Fruit fly (Drosophila melanogaster) whole organism, embryonic: Measurements from ENCODE around the gene Alms1a.

Experiments
- CG10274 ChIP-seq: fragments of 200-800 bp; sonication (Bioruptor generic); optimal IDR thresholded peaks from 3 replicates; lab custom pipeline; 2017; ENCODE audit warnings: missing biosample characterization, mild to moderate bottlenecking, missing genetic modification characterization
- CG12391 ChIP-seq: fragments of 200-800 bp; sonication (Bioruptor generic); optimal IDR thresholded peaks from 3 replicates; lab custom pipeline; 2018; ENCODE audit warnings: missing biosample characterization, mild to moderate bottlenecking, missing genetic modification characterization, moderate library complexity
- CG13775 ChIP-seq: fragments of 200-800 bp; sonication (Bioruptor generic); optimal IDR thresholded peaks from 3 replicates; lab custom pipeline; 2017; ENCODE audit warnings: missing biosample characterization, mild to moderate bottlenecking, missing genetic modification characterization
- CG14014 ChIP-seq: fragments of 200-800 bp; sonication (Bioruptor generic); IDR thresholded peaks from 2 replicates; pipeline ENCODE4 v1.3.6; 2022; ENCODE audit warnings: missing biosample characterization, missing genetic modification characterization
- CG15479 ChIP-seq: fragments of 200-800 bp; sonication (Bioruptor generic); optimal IDR thresholded peaks from 3 replicates; lab custom pipeline; 2019; ENCODE audit warnings: missing biosample characterization, mild to moderate bottlenecking, missing genetic modification characterization, moderate library complexity
- CG15601 ChIP-seq: fragments of 200-800 bp; sonication (Bioruptor generic); optimal IDR thresholded peaks from 3 replicates; lab custom pipeline; 2019; ENCODE audit warnings: missing biosample characterization, mild to moderate bottlenecking, missing genetic modification characterization, moderate library complexity
- CG16813 ChIP-seq: fragments of 200-800 bp; sonication (Bioruptor generic); IDR thresholded peaks from 3 replicates; pipeline ENCODE4 v1.3.6; 2022; ENCODE audit warnings: missing biosample characterization, missing genetic modification characterization; ENCODE audit not compliant: partially characterized antibody
- CG17359 ChIP-seq: fragments of 200-800 bp; sonication (Bioruptor generic); optimal IDR thresholded peaks from 3 replicates; lab custom pipeline; 2018; ENCODE audit warnings: missing biosample characterization, mild to moderate bottlenecking, missing genetic modification characterization, moderate library complexity
- CG18262 ChIP-seq: fragments of 200-800 bp; optimal IDR thresholded peaks from 3 replicates; lab custom pipeline; 2019; ENCODE audit warnings: missing biosample characterization, mild to moderate bottlenecking, missing genetic modification characterization, moderate library complexity
- CG3163 ChIP-seq: fragments of 200-800 bp; sonication (Bioruptor generic); optimal IDR thresholded peaks from 3 replicates; lab custom pipeline; 2016; ENCODE audit warnings: missing biosample characterization, missing genetic modification characterization
- CG4404 ChIP-seq: fragments of 200-800 bp; sonication (Bioruptor generic); IDR thresholded peaks from 2 replicates; pipeline ENCODE4 v1.3.6; 2022; ENCODE audit warnings: missing biosample characterization, missing genetic modification characterization
- CG6175 ChIP-seq: fragments of 200-800 bp; sonication (Bioruptor generic); IDR thresholded peaks from 3 replicates; pipeline ENCODE4 v1.3.6; 2022; ENCODE audit warnings: missing biosample characterization, missing genetic modification characterization
- CG6689 ChIP-seq: fragments of 200-800 bp; sonication (Bioruptor generic); IDR thresholded peaks from 2 replicates; pipeline ENCODE4 v1.3.6; 2022; ENCODE audit warnings: missing biosample characterization, missing genetic modification characterization
- CG7963 ChIP-seq: fragments of 200-800 bp; sonication (Bioruptor generic); IDR thresholded peaks from 3 replicates; pipeline ENCODE4 v1.3.6; 2022; ENCODE audit warnings: missing biosample characterization, missing genetic modification characterization; ENCODE audit not compliant: partially characterized antibody
- CG8290 ChIP-seq, 3 experiments: fragments of 200-800 bp; sonication (Bioruptor generic); optimal IDR thresholded peaks; 2 replicates each; lab custom pipeline; 2016 to 2019; ENCODE audit warnings: missing biosample characterization in 3 of 3, missing genetic modification characterization in 3 of 3, mild to moderate bottlenecking in 2 of 3, moderate library complexity in 1 of 3
- CG8924 ChIP-seq: fragments of 200-800 bp; optimal IDR thresholded peaks from 3 replicates; lab custom pipeline; 2019; ENCODE audit warnings: missing biosample characterization, mild to moderate bottlenecking, missing genetic modification characterization, moderate library complexity
- CG9215 ChIP-seq: fragments of 200-800 bp; sonication (Bioruptor generic); IDR thresholded peaks from 2 replicates; pipeline ENCODE4 v1.3.6; 2022; ENCODE audit warnings: missing biosample characterization, missing genetic modification characterization
- CG9609 ChIP-seq: fragments of 200-800 bp; sonication (Bioruptor generic); optimal IDR thresholded peaks from 3 replicates; lab custom pipeline; 2016; ENCODE audit warnings: missing biosample characterization, missing genetic modification characterization
- CG9727 ChIP-seq: fragments of 200-800 bp; sonication (Bioruptor generic); optimal IDR thresholded peaks from 3 replicates; lab custom pipeline; 2017; ENCODE audit warnings: missing biosample characterization, mild to moderate bottlenecking, missing genetic modification characterization
- CG9797 ChIP-seq: fragments of 200-800 bp; sonication (Bioruptor generic); optimal IDR thresholded peaks from 3 replicates; lab custom pipeline; 2018; ENCODE audit warnings: missing biosample characterization, mild to moderate bottlenecking, missing genetic modification characterization
- Ets65A ChIP-seq: fragments of 200-800 bp; sonication (Bioruptor generic); peaks from one replicate; lab custom pipeline; 2016; ENCODE audit warnings: missing biosample characterization, missing genetic modification characterization
- Hand ChIP-seq: fragments of 200-800 bp; sonication (Bioruptor generic); optimal IDR thresholded peaks from 2 replicates; lab custom pipeline; 2017; ENCODE audit warnings: mild to moderate bottlenecking, missing biosample characterization, missing genetic modification reagents, missing genetic modification characterization
- Hey ChIP-seq: fragments of 200-800 bp; sonication (Bioruptor generic); optimal IDR thresholded peaks from 3 replicates; lab custom pipeline; 2018; ENCODE audit warnings: missing biosample characterization, mild to moderate bottlenecking, missing genetic modification characterization
- Hr39 ChIP-seq: fragments of >200 bp; optimal IDR thresholded peaks from 2 replicates; lab custom pipeline; 2017
- Hsf ChIP-seq: fragments of 200-800 bp; sonication (Bioruptor generic); optimal IDR thresholded peaks from 3 replicates; lab custom pipeline; 2016; ENCODE audit warnings: missing biosample characterization, missing genetic modification characterization
- NFAT ChIP-seq: fragments of 200-800 bp; sonication (Bioruptor generic); IDR thresholded peaks from 2 replicates; pipeline ENCODE4 v1.3.6; 2022; ENCODE audit warnings: missing biosample characterization, missing genetic modification characterization
- NK7.1 ChIP-seq: fragments of 200-800 bp; sonication (Bioruptor generic); optimal IDR thresholded peaks from 3 replicates; lab custom pipeline; 2016; ENCODE audit warnings: missing biosample characterization, missing genetic modification characterization
- Pdp1 ChIP-seq, 2 experiments: fragments of 200-800 bp; sonication (Bioruptor generic); optimal IDR thresholded peaks; 3 replicates each; lab custom pipeline; 2016; ENCODE audit warnings: missing biosample characterization in 2 of 2, missing genetic modification characterization in 2 of 2, mild to moderate bottlenecking in 1 of 2, moderate library complexity in 1 of 2
- Side ChIP-seq: fragments of 200-800 bp; sonication (Bioruptor generic); optimal IDR thresholded peaks from 2 replicates; lab custom pipeline; 2016; ENCODE audit warnings: missing biosample characterization, missing genetic modification characterization
- Six4 ChIP-seq: fragments of 200-800 bp; sonication (Bioruptor generic); optimal IDR thresholded peaks from 2 replicates; lab custom pipeline; 2016; ENCODE audit warnings: missing biosample characterization, missing genetic modification characterization
- Ssrp ChIP-seq: fragments of 200-800 bp; sonication (Bioruptor generic); optimal IDR thresholded peaks from 2 replicates; lab custom pipeline; 2018; ENCODE audit warnings: missing biosample characterization, mild to moderate bottlenecking, missing genetic modification characterization, moderate library complexity
- ac ChIP-seq: fragments of 200-800 bp; sonication (Bioruptor generic); optimal IDR thresholded peaks from 3 replicates; lab custom pipeline; 2017; ENCODE audit warnings: missing biosample characterization, mild to moderate bottlenecking, missing genetic modification characterization
- corto ChIP-seq: fragments of 200-800 bp; sonication (Bioruptor generic); optimal IDR thresholded peaks from 2 replicates; lab custom pipeline; 2016; ENCODE audit warnings: missing biosample characterization, mild to moderate bottlenecking, missing genetic modification characterization, moderate library complexity
- disco-r ChIP-seq: fragments of 200-800 bp; sonication (Bioruptor generic); optimal IDR thresholded peaks from 2 replicates; lab custom pipeline; 2016; ENCODE audit warnings: missing biosample characterization, missing genetic modification characterization
- exex ChIP-seq: fragments of 200-800 bp; sonication (Bioruptor generic); optimal IDR thresholded peaks from 4 replicates; lab custom pipeline; 2018; ENCODE audit warnings: missing biosample characterization, mild to moderate bottlenecking, missing genetic modification characterization, moderate library complexity
- gt ChIP-seq: fragments of 200-800 bp; sonication (Bioruptor generic); IDR thresholded peaks from 2 replicates; pipeline ENCODE4 v1.3.6; 2022; ENCODE audit warnings: missing biosample characterization, missing genetic modification characterization
- klu ChIP-seq: fragments of 200-800 bp; sonication (Bioruptor generic); IDR thresholded peaks from 2 replicates; pipeline ENCODE4 v1.3.6; 2022; ENCODE audit warnings: missing biosample characterization, missing genetic modification characterization
- kni ChIP-seq: fragments of 200-800 bp; sonication (Bioruptor generic); optimal IDR thresholded peaks from 3 replicates; lab custom pipeline; 2017; ENCODE audit warnings: mild to moderate bottlenecking, missing biosample characterization, missing genetic modification reagents, missing genetic modification characterization
- lmd ChIP-seq: fragments of 200-800 bp; sonication (Bioruptor generic); IDR thresholded peaks from 2 replicates; pipeline ENCODE4 v1.3.6; 2022; ENCODE audit warnings: missing biosample characterization, missing genetic modification characterization
- org-1 ChIP-seq: fragments of 200-800 bp; sonication (Bioruptor generic); optimal IDR thresholded peaks from 2 replicates; lab custom pipeline; 2017; ENCODE audit warnings: missing biosample characterization, missing genetic modification characterization
- pita ChIP-seq: fragments of 200-800 bp; sonication (Bioruptor generic); optimal IDR thresholded peaks from 2 replicates; lab custom pipeline; 2017; ENCODE audit warnings: missing biosample characterization, mild to moderate bottlenecking, missing genetic modification characterization
- pnt ChIP-seq: fragments of 200-800 bp; sonication (Bioruptor generic); optimal IDR thresholded peaks from 3 replicates; lab custom pipeline; 2016; ENCODE audit warnings: missing biosample characterization, missing genetic modification characterization
- pros ChIP-seq: fragments of 200-800 bp; sonication (Bioruptor generic); optimal IDR thresholded peaks from 3 replicates; lab custom pipeline; 2019; ENCODE audit warnings: missing biosample characterization, mild to moderate bottlenecking, missing genetic modification characterization, moderate library complexity
- pzg ChIP-seq: fragments of 200-800 bp; sonication (Bioruptor generic); optimal IDR thresholded peaks from 3 replicates; lab custom pipeline; 2018; ENCODE audit warnings: missing biosample characterization, mild to moderate bottlenecking, missing genetic modification characterization, moderate library complexity
- ro ChIP-seq: fragments of 200-800 bp; sonication (Bioruptor generic); IDR thresholded peaks from 2 replicates; pipeline ENCODE4 v1.3.6; 2022; ENCODE audit warnings: missing biosample characterization, missing genetic modification characterization
- sima ChIP-seq: fragments of 200-800 bp; sonication (Bioruptor generic); optimal IDR thresholded peaks from 2 replicates; lab custom pipeline; 2016; ENCODE audit warnings: missing biosample characterization, missing genetic modification characterization
- slp2 ChIP-seq: fragments of 200-800 bp; sonication (Bioruptor generic); optimal IDR thresholded peaks from 2 replicates; lab custom pipeline; 2016; ENCODE audit warnings: missing biosample characterization, missing genetic modification characterization
- sqz ChIP-seq: fragments of 200-800 bp; sonication (Bioruptor generic); optimal IDR thresholded peaks from 3 replicates; lab custom pipeline; 2018; ENCODE audit warnings: missing biosample characterization, mild to moderate bottlenecking, missing genetic modification characterization
- unpg ChIP-seq: fragments of 200-800 bp; sonication (Bioruptor generic); optimal IDR thresholded peaks from 3 replicates; lab custom pipeline; 2018; ENCODE audit warnings: missing biosample characterization, mild to moderate bottlenecking, missing genetic modification characterization, moderate library complexity

Alms1a gene

DNA sequence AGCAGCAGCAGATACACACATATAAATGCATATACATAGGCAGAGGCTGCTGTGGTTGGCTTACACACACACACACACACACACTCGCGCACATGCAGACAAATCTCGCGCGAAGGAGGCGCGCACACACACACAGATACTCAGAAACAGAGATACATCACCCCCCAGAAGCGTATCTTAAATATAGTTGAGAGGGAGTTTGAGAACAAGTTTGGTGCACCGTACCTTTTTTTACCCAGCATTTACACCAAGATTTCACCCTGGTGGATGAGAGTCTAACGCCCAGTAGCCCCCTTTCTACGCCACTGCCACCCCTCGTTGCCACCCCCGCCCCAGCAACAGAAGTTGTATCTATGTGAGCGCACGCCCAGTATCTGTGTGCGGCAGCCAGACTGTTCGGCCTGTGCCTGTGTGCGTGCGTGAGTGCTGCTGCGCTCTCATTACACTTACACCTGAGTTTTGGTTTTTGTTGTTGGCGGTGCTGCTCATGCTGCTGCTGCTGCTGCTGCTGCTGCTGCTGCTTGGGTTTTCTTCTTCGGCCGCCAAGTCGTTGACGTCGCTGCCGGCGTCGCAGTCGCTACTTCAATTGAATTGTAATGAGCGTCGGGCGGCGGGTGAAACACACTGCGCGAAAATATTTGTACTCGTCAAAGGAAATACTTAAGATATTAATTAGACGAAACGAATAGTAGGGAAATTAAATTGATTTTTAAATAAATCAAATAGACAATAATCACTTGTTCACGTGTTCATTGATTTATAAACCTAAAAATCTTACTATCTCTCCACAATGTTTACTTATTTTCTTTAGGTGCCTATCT is 45.6 kb downstream of the Alms1a start (continued):
- TF ChIP-seq CG3163 (GFP tag; lab: Kevin White, UChicago) (no peak), CG17359 (tag; lab: Kevin White, UChicago) (peak; percentile 81), CG18262 (peak; percentile 82), CG6175 (GFP tag; lab: Robert Waterston, UW) (peak; percentile 82), sima (GFP tag; lab: Kevin White, UChicago) (no peak), CG4404 (GFP tag; lab: Robert Waterston, UW) (peak; percentile 94), pros (GFP tag; lab: Kevin White, UChicago) (peak; percentile 70), pzg (peak; percentile 5), CG9727 (GFP tag; lab: Kevin White, UChicago) (peak; percentile 84), Hand (GFP tag; lab: Kevin White, UChicago) (peak; percentile 42), CG6689 (peak; percentile 90), CG9797 (peak; percentile 8), CG15601 (tag; lab: Kevin White, UChicago) (peak; percentile 62), Side (GFP tag; lab: Kevin White, UChicago) (peak; percentile 48), ro (GFP tag; lab: Robert Waterston, UW) (peak; percentile 84), CG7963 (GFP tag; lab: Robert Waterston, UW) (no peak), CG8924 (peak; percentile 77), org-1 (GFP tag; lab: Kevin White, UChicago) (peak; percentile 89), Hsf (GFP tag; lab: Kevin White, UChicago) (peak; percentile 50), CG9609 (GFP tag; lab: Kevin White, UChicago) (peak; percentile 63), disco-r (peak; percentile 43), klu (peak; percentile 78), NK7.1 (GFP tag; lab: Kevin White, UChicago) (no peak), CG16813 (GFP tag; lab: Robert Waterston, UW) (no peak), Ssrp (tag; lab: Kevin White, UChicago) (peak; percentile 69), sqz (GFP tag; lab: Kevin White, UChicago) (peak; percentile 28), CG14014 (GFP tag; lab: Robert Waterston, UW) (peak; percentile 87), ac (GFP tag; lab: Kevin White, UChicago) (peak; percentile 54), CG13775 (GFP tag; lab: Kevin White, UChicago) (peak; percentile 74), kni (GFP tag; lab: Kevin White, UChicago) (peak; percentile 4), pnt (peak; percentile 75), pita (GFP tag; lab: Kevin White, UChicago) (no peak), corto (GFP tag; lab: Kevin White, UChicago) (no peak), exex (tag; lab: Kevin White, UChicago) (no peak), CG8290 (GFP tag; optimal IDR thresholded peaks at IDR 0.05; lab: Kevin White, UChicago) (peak; percentile 14), CG8290 (tag; optimal IDR thresholded peaks at IDR 0.05; lab: Kevin White, UChicago) (peak in 1 of 2 experiments; percentile 96), CG10274 (GFP tag; lab: Kevin White, UChicago) (peak; percentile 44), slp2 (peak; percentile 13), lmd (GFP tag; lab: Robert Waterston, UW) (peak; percentile 92), Pdp1 (GFP tag; optimal IDR thresholded peaks at IDR 0.05; lab: Kevin White, UChicago) (peak; percentile 17 to 54), Six4 (peak; percentile 84), CG9215 (GFP tag; lab: Robert Waterston, UW) (peak; percentile 84), CG12391 (tag; lab: Kevin White, UChicago) (peak; percentile 78), CG15479 (GFP tag; lab: Kevin White, UChicago) (no peak), gt (peak; percentile 78), NFAT (peak; percentile 84), unpg (GFP tag; lab: Kevin White, UChicago) (peak; percentile 84), Ets65A (peak; percentile 29), Hey (peak; percentile 50), Hr39 (lab: Kevin White, UChicago) (no peak)
